Fruit fly (Drosophila melanogaster) S2 (cell line): ENCODE measurements around the gene Act5C.

Source experiments
- CG8478 ChIP-seq: fragments of >200 bp; optimal IDR thresholded peaks from 2 replicates; lab custom pipeline; 2018
- CTCF ChIP-seq, 2 experiments: fragments of >200 bp; optimal IDR thresholded peaks; 2 replicates each; lab custom pipeline; 2018

The Act5C gene

dm6 chrX:5885973-5886372 is 14.7 kb upstream of the Act5C start:
- TF ChIP-seq CG8478 (lab: Kevin White, UChicago) (no peak), CTCF (optimal IDR thresholded peaks at IDR 0.05; lab: Kevin White, UChicago) (no peak)

- TF ChIP-seq CTCF (optimal IDR thresholded peaks at IDR 0.05; lab: Kevin White, UChicago): no peak
- TF ChIP-seq CG8478 (lab: Kevin White, UChicago): no peak
Observed at dm6 chrX:5886764-5887555, 13.7 kb upstream of the Act5C start.

- TF ChIP-seq CTCF (optimal IDR thresholded peaks at IDR 0.05; lab: Kevin White, UChicago) (no peak), CG8478 (lab: Kevin White, UChicago) (no peak)
Observed at dm6 chrX:5888260-5888659, 12.4 kb upstream of the Act5C start.

- TF ChIP-seq CG8478 (lab: Kevin White, UChicago) (no peak), CTCF (optimal IDR thresholded peaks at IDR 0.05; lab: Kevin White, UChicago) (no peak)
Observed at dm6 chrX:5888933-5889332, 11.7 kb upstream of the Act5C start.

dm6 chrX:5891666-5892444 is 8.8 kb upstream of the Act5C start:
- TF ChIP-seq CG8478 (lab: Kevin White, UChicago): no peak
- TF ChIP-seq CTCF (optimal IDR thresholded peaks at IDR 0.05; lab: Kevin White, UChicago): no peak

- TF ChIP-seq CTCF (optimal IDR thresholded peaks at IDR 0.05; lab: Kevin White, UChicago): no peak
- no peak for TF ChIP-seq CG8478 (lab: Kevin White, UChicago)
Observed at dm6 chrX:5892512-5892911, 8.1 kb upstream of the Act5C start.

dm6 chrX:5893165-5893564 is 7.5 kb upstream of the Act5C start:
- TF ChIP-seq CTCF (optimal IDR thresholded peaks at IDR 0.05; lab: Kevin White, UChicago) (no peak), CG8478 (lab: Kevin White, UChicago) (no peak)

- no peak for TF ChIP-seq CG8478 (lab: Kevin White, UChicago)
- no peak for TF ChIP-seq CTCF (optimal IDR thresholded peaks at IDR 0.05; lab: Kevin White, UChicago)
Observed at dm6 chrX:5894529-5895487, 5.9 kb upstream of the Act5C start.

- TF ChIP-seq CTCF (optimal IDR thresholded peaks at IDR 0.05; lab: Kevin White, UChicago) (no peak), CG8478 (lab: Kevin White, UChicago) (no peak)
Observed at dm6 chrX:5895821-5896550, 4.7 kb upstream of the Act5C start.

dm6 chrX:5896809-5897700 is 3.6 kb upstream of the Act5C start:
- TF ChIP-seq CG8478 (lab: Kevin White, UChicago): no peak
- no peak for TF ChIP-seq CTCF (optimal IDR thresholded peaks at IDR 0.05; lab: Kevin White, UChicago)

- TF ChIP-seq CG8478 (lab: Kevin White, UChicago): no peak
- TF ChIP-seq CTCF (optimal IDR thresholded peaks at IDR 0.05; lab: Kevin White, UChicago): no peak
Observed at dm6 chrX:5899241-5900145, 1.2 kb upstream of the Act5C start.
